Fruit fly (Drosophila melanogaster) S2 (cell line): ENCODE measurements around the gene Cp36.

ENCODE experiments used
- CG8478 ChIP-seq: fragments of >200 bp; optimal IDR thresholded peaks from 2 replicates; lab custom pipeline; 2018
- CTCF ChIP-seq, 2 experiments: fragments of >200 bp; optimal IDR thresholded peaks; 2 replicates each; lab custom pipeline; 2018

DNA sequence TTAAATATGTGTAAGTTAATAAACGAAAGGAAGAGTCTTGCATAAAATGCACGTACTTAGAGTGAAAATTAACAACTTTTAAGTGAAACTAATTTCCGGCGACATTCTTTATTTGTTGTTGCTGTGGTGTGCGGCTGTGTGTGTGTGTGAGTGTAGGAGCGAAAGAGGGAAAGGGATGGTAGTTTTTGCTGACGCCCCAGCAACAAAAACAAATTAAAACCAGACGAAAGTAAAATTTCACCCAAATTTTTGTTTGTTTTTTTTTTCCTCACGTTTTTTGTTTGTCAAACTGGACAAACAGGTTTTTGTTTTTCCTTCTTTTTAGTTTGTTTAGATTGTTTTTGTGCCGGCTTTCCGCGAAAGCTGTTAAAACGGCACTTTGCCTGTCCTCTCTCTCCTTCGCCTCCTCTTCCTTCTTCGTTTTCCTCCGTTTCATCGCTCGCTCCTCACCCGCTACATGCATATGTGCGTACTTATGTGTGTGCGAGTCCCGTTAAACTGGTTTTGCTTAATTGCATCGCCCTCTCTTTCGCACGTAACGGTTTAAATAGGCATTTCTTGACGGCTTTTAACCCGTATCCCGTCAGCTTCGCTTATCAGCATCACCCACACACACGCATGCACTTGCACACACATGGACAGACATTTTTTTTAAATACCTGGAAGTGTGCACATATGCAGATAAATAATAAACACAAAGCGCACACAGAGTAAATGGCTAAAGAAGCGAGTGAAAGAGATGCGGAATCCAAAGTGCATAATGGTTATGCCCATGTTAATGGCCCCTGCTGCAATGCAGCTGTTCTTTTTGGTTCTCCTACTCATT, 41.6 kb upstream of the Cp36 start, which contains the start of gene Miga:
- TF ChIP-seq CG8478 (lab: Kevin White, UChicago) = no peak
- no peak for TF ChIP-seq CTCF (optimal IDR thresholded peaks at IDR 0.05; lab: Kevin White, UChicago)
